Worm (Caenorhabditis elegans) whole organism, L3 larva: ENCODE results near the gene sre-51.

ENCODE experiments used
- ZK546.5 ChIP-seq: sonication (generic microtip); optimal IDR thresholded peaks from 2 replicates; lab custom pipeline; 2017; ENCODE audit warnings: missing biosample characterization, missing genetic modification characterization
- ceh-9 ChIP-seq: sonication (generic microtip); optimal IDR thresholded peaks from 2 replicates; lab custom pipeline; 2018; ENCODE audit warnings: missing biosample characterization, missing genetic modification characterization
- egl-5 ChIP-seq: fragments of 150-350 bp; optimal IDR thresholded peaks from 2 replicates; lab custom pipeline; 2017; ENCODE audit warnings: missing biosample characterization, missing genetic modification reagents, missing genetic modification characterization, inconsistent platforms
- elt-2 ChIP-seq: sonication (generic microtip); optimal IDR thresholded peaks from 2 replicates; lab custom pipeline; 2016; ENCODE audit warnings: missing genetic modification reagents, mild to moderate bottlenecking, missing genetic modification characterization, missing compliant biosample characterization
- elt-3 ChIP-seq, 3 experiments: fragments of 150-350 bp in 1 of 3; sonication (generic microtip) in 2 of 3; optimal IDR thresholded peaks; 2 replicates in 2 of 3; 4 replicates in 1 of 3; lab custom pipeline; 2014 to 2017; ENCODE audit warnings: missing biosample characterization in 3 of 3, missing genetic modification characterization in 3 of 3
- eor-1 ChIP-seq, 2 experiments: fragments of 150-350 bp; optimal IDR thresholded peaks; 2 replicates each; lab custom pipeline; 2014 to 2018; ENCODE audit warnings: missing biosample characterization in 2 of 2, missing genetic modification characterization in 2 of 2
- fkh-10 ChIP-seq: sonication (generic microtip); optimal IDR thresholded peaks from 2 replicates; lab custom pipeline; 2017; ENCODE audit warnings: missing biosample characterization, missing genetic modification reagents, missing genetic modification characterization
- fkh-2 ChIP-seq: fragments of 150-350 bp; optimal IDR thresholded peaks from 2 replicates; lab custom pipeline; 2014; ENCODE audit warnings: missing biosample characterization, missing genetic modification reagents, missing genetic modification characterization
- fos-1 ChIP-seq: fragments of 150-350 bp; optimal IDR thresholded peaks from 2 replicates; lab custom pipeline; 2014; ENCODE audit warnings: missing biosample characterization, missing genetic modification characterization
- hmg-11 ChIP-seq: sonication (generic microtip); optimal IDR thresholded peaks from 2 replicates; lab custom pipeline; 2016; ENCODE audit warnings: missing genetic modification characterization, missing compliant biosample characterization
- lin-39 ChIP-seq: fragments of 150-350 bp; optimal IDR thresholded peaks from 2 replicates; lab custom pipeline; 2018; ENCODE audit warnings: missing biosample characterization, missing genetic modification reagents, missing genetic modification characterization
- mml-1 ChIP-seq: fragments of 150-350 bp; sonication (generic microtip); optimal IDR thresholded peaks from 3 replicates; lab custom pipeline; 2014; ENCODE audit warnings: missing biosample characterization, missing genetic modification characterization
- nfya-1 ChIP-seq: sonication (generic microtip); optimal IDR thresholded peaks from 2 replicates; lab custom pipeline; 2017; ENCODE audit warnings: missing genetic modification characterization, mild to moderate bottlenecking, missing compliant biosample characterization, antibody characterized with exemption, moderate library complexity; ENCODE audit not compliant: insufficient read depth
- nhr-11 ChIP-seq: fragments of 150-350 bp; optimal IDR thresholded peaks from 2 replicates; lab custom pipeline; 2014; ENCODE audit warnings: missing biosample characterization, missing genetic modification characterization
- nhr-12 ChIP-seq: fragments of 150-350 bp; optimal IDR thresholded peaks from 2 replicates; lab custom pipeline; 2014; ENCODE audit warnings: missing biosample characterization, missing genetic modification characterization
- nhr-23 ChIP-seq: fragments of 150-350 bp; optimal IDR thresholded peaks from 2 replicates; lab custom pipeline; 2014; ENCODE audit warnings: missing biosample characterization, missing genetic modification reagents, missing genetic modification characterization
- nhr-237 ChIP-seq: fragments of 150-350 bp; optimal IDR thresholded peaks from 2 replicates; lab custom pipeline; 2014; ENCODE audit warnings: missing biosample characterization, missing genetic modification characterization
- nhr-25 ChIP-seq: sonication (generic microtip); optimal IDR thresholded peaks from 2 replicates; lab custom pipeline; 2017; ENCODE audit warnings: missing biosample characterization, missing genetic modification characterization
- nhr-28 ChIP-seq: fragments of 150-350 bp; optimal IDR thresholded peaks from 2 replicates; lab custom pipeline; 2014; ENCODE audit warnings: missing biosample characterization, missing genetic modification characterization
- nhr-76 ChIP-seq: fragments of 150-350 bp; sonication (generic microtip); optimal IDR thresholded peaks from 5 replicates; lab custom pipeline; 2014; ENCODE audit warnings: missing biosample characterization, missing genetic modification characterization
- pha-4 ChIP-seq: fragments of 150-350 bp; optimal IDR thresholded peaks from 2 replicates; lab custom pipeline; 2014; ENCODE audit warnings: missing biosample characterization, missing genetic modification reagents, missing genetic modification characterization
- snpc-4 ChIP-seq: fragments of 150-350 bp; optimal IDR thresholded peaks from 2 replicates; lab custom pipeline; 2014; ENCODE audit warnings: missing biosample characterization, missing genetic modification characterization
- unc-39 ChIP-seq: sonication (generic microtip); optimal IDR thresholded peaks from 4 replicates; lab custom pipeline; 2017; ENCODE audit warnings: missing biosample characterization, missing genetic modification characterization
- unc-62 ChIP-seq: fragments of 150-350 bp; sonication (generic microtip); optimal IDR thresholded peaks from 4 replicates; lab custom pipeline; 2014; ENCODE audit warnings: missing biosample characterization, missing genetic modification reagents, missing genetic modification characterization
- ztf-4 ChIP-seq: fragments of 150-350 bp; optimal IDR thresholded peaks from 2 replicates; lab custom pipeline; 2014; ENCODE audit warnings: missing biosample characterization, missing genetic modification characterization

sre-51 gene

DNA sequence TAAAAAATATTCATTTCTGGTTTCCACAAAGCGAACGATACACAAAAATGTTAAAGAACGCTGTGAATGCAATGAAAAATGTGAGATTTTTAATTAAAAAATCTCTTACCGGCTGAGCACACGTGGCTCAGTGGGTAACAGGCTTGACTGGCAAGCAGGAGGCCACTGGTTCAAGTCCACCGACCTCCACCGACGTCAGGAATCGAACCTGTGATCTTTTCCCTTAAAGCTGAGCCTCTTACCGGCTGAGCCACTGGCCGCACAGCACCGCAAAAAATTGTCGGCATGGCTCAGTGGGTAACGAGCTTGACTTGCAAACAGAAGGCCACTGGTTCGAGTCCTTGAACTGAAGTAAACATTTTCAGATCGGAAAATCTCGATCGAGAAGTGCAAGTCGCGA is 33.1 kb downstream of the sre-51 start, which contains the start of gene C44C11.6:
TSS of gene C44C11.6 (plus strand) at position 23 of the 400 bp plus-strand sequence.
- TF ChIP-seq elt-3 (tag; optimal IDR thresholded peaks at IDR 0.05; lab: Kevin White, UChicago), result no peak
- TF ChIP-seq ztf-4 (tag; lab: Kevin White, UChicago), result no peak
- peak; percentile 30 for TF ChIP-seq elt-2 (tag; lab: Kevin White, UChicago)
- TF ChIP-seq eor-1 (tag; optimal IDR thresholded peaks at IDR 0.05; lab: Kevin White, UChicago), result no peak
- TF ChIP-seq nhr-11 (tag; lab: Kevin White, UChicago), result no peak
- TF ChIP-seq lin-39 (tag; lab: Kevin White, UChicago), result no peak
- TF ChIP-seq fos-1, result no peak
- TF ChIP-seq, all 47 proteins: peak for 1

DNA sequence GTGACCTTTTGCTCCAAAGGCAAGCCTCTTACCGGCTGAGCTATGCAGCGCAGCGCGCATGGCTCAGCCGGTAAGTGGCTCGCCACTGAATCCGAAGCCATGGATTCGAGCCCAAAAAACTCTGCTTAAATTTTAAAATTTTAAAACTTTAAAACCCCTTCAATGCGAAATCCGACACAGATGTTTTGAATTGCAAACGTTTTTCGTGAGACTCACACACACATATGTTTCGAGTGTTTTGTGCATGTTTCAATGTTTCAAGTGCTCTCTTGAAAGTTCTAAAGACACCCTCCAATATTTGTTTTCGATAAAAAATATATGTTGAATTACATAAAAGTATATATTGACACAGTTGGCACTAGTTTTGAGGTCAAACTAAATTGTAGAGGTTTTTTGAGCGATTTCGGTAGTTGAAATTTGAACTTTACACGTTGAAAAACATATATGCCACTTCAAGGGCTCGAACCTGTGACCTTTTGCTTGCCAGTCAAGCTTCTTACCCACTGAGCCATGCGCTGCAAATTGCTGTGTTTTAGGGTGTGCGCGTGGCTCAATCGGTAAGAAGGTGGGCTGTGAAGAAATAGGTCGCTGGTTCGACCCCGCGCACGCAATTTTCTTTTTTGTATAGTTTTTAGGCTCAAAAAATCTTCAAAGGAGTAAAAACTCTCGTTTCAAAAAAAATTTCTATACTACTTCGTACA is 34.8 kb downstream of the sre-51 start:
- TF ChIP-seq nhr-23 (tag; lab: Kevin White, UChicago) (no peak), nhr-237 (tag; lab: Kevin White, UChicago) (no peak), lin-39 (tag; lab: Kevin White, UChicago) (no peak), nhr-11 (tag; lab: Kevin White, UChicago) (no peak), eor-1 (tag; optimal IDR thresholded peaks at IDR 0.05; lab: Kevin White, UChicago) (no peak), pha-4 (peak; percentile 45), unc-62 (no peak), nhr-28 (tag; lab: Kevin White, UChicago) (no peak)

DNA sequence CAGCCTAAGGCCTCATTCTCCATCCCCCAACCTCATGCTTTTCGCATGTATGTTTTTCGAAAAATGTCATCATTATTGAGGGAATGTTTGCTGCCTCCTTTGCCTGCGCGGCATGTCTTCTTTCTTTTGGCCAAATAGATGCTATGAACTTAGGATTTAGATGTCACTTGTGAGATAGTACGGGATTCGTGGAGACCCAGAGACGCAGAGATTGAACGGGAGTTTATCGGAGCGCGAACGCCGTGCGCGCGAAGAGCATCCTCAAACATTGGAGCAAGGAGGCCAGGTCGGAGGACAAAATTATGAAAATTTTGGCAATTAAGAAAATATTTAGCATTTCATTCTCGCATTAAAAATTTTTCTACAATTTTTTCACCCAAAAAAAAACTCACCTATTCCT is 37.3 kb downstream of the sre-51 start:
- no peak for TF ChIP-seq elt-3 (tag; optimal IDR thresholded peaks at IDR 0.05; lab: Kevin White, UChicago)
- TF ChIP-seq pha-4, result peak; percentile 66
- TF ChIP-seq, all 47 proteins: peak for 1

DNA sequence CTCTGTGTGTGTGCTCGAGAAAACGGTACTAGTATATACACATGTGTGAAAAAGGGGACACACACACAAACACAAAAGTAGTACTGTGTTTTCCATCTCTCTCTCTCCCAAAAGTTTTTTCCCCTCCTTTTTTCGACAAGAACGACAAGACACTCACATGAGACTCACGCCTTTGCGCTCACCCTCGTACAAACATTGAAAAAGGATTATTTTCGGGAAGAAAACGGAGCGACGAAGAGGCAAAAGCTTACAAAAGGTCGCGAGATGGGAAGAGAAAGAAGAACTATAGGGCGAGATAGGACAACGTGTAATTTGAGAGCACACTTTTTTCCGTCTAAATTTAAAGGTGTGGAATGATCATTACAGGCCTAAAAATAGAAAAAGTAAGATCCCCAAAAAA is 38.2 kb downstream of the sre-51 start:
- TF ChIP-seq elt-2 (tag; lab: Kevin White, UChicago) (peak; percentile 26), pha-4 (peak; percentile 81), nhr-23 (tag; lab: Kevin White, UChicago) (no peak), hmg-11 (tag; lab: Kevin White, UChicago) (no peak)
- TF ChIP-seq, all 47 proteins: peak for 2

DNA sequence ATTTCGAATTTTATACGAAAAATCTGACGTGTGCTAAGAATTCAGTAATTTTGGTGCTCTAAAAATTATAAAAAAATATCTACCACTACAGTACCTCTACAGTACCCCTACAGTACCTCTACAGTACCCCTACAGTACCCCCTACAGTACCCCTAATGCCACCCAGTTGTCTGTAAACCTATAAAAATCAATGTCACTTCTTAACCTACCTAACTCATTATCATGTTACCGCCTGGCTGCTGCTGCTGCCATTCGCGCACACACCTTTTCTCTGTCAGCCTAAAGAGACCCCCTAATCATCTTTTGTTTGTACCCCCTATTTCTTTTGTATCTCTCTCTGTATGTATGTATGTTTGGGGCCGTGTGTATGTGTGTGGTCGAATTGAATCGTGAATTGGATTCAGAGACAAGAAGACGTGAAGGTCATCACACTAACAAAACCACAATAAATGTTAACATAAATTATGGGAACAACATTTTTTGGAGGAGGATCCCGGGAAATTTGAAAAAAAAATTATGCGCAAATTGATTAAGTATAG is 39.1 kb downstream of the sre-51 start:
- TF ChIP-seq nfya-1 (tag; lab: Kevin White, UChicago) (peak; percentile 20), ZK546.5 (tag; lab: Kevin White, UChicago) (no peak), hmg-11 (tag; lab: Kevin White, UChicago) (no peak), nhr-237 (tag; lab: Kevin White, UChicago) (no peak), pha-4 (peak; percentile 2), nhr-25 (tag; lab: Kevin White, UChicago) (peak; percentile 23), fkh-10 (GFP tag; lab: Kevin White, UChicago) (no peak), nhr-12 (tag; lab: Kevin White, UChicago) (no peak), elt-3 (tag; optimal IDR thresholded peaks at IDR 0.05; lab: Kevin White, UChicago) (no peak), mml-1 (tag; lab: Kevin White, UChicago) (no peak)
- TF ChIP-seq, all 47 proteins: peak for 3

DNA sequence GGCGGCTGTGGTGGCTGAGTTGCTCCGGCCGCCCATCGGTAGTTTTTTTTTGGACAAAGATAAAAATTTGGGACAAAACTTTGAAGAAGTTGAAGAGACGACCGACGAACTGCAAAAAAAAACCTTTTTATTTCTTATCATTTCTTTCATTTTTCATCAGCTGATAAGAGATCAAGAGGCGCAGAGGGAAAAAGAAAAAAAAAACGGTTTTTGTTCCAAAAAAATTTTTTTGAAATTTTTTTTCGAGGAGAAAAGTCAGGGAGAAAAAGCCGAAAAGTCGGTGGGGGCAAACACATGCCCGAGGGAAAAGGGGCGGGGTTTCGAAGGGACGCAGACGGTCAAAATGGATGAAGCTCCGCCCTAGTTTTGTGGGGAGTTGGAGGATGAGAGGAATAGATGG is 40.5 kb downstream of the sre-51 start, which contains the start of gene ras-1:
TSS of gene ras-1 (minus strand) at position 129 of the 400 bp plus-strand sequence.
- TF ChIP-seq nfya-1 (tag; lab: Kevin White, UChicago) (peak; percentile 26), pha-4 (peak; percentile 41), elt-2 (tag; lab: Kevin White, UChicago) (peak; percentile 51), nhr-76 (tag; lab: Kevin White, UChicago) (no peak)
- TF ChIP-seq, all 47 proteins: peak for 3

DNA sequence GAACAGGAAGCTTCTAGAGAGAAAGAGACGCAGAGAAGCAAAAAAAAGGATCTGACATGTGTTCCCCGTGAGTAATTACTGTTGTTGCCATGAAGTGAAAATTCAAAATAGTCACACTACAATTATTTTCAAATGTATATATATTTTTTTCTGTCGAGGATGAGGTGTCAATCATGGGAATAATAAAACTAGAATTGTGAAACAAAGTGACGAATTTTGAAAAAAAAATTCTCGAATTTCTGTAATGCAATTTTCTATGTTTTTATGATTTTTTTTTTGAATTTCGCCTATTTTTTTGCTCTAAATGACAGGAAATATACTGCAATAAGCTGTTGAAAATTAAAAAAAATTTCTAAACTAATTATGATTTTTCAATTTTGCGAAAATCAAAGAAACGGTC is 41.4 kb downstream of the sre-51 start:
- TF ChIP-seq unc-39 (tag; lab: Kevin White, UChicago) (no peak), unc-62 (no peak), ZK546.5 (tag; lab: Kevin White, UChicago) (no peak), ceh-9 (tag; lab: Kevin White, UChicago) (no peak), eor-1 (tag; optimal IDR thresholded peaks at IDR 0.05; lab: Kevin White, UChicago) (no peak), fkh-2 (tag; lab: Kevin White, UChicago) (no peak), nhr-76 (tag; lab: Kevin White, UChicago) (no peak), snpc-4 (tag; lab: Kevin White, UChicago) (no peak), nfya-1 (tag; lab: Kevin White, UChicago) (no peak), egl-5 (no peak)
